Fruit fly (Drosophila melanogaster) whole organism, embryonic: Measurements from ENCODE around the gene CG1785.

ENCODE experiments used
- Adf1 ChIP-seq: fragments of 200-800 bp; sonication (Bioruptor generic); IDR thresholded peaks from 2 replicates; pipeline ENCODE4 v1.3.6; 2022; ENCODE audit warnings: missing biosample characterization, missing genetic modification characterization
- Antp ChIP-seq: fragments of 200-800 bp; sonication (Bioruptor generic); optimal IDR thresholded peaks from 3 replicates; lab custom pipeline; 2016; ENCODE audit warnings: missing biosample characterization, missing genetic modification characterization
- Bdp1 ChIP-seq: fragments of 200-800 bp; sonication (Bioruptor generic); optimal IDR thresholded peaks from 3 replicates; lab custom pipeline; 2016; ENCODE audit warnings: missing biosample characterization, missing genetic modification characterization
- CG10462 ChIP-seq: fragments of 200-800 bp; sonication (Bioruptor generic); optimal IDR thresholded peaks from 2 replicates; lab custom pipeline; 2016; ENCODE audit warnings: missing biosample characterization, missing genetic modification characterization
- CG10565 ChIP-seq: fragments of 200-800 bp; sonication (Bioruptor generic); optimal IDR thresholded peaks from 3 replicates; lab custom pipeline; 2016; ENCODE audit warnings: missing biosample characterization, mild to moderate bottlenecking, missing genetic modification characterization
- CG13287 ChIP-seq: fragments of 200-800 bp; sonication (Bioruptor generic); IDR thresholded peaks from 2 replicates; pipeline ENCODE4 v1.3.6; 2022; ENCODE audit warnings: missing biosample characterization, missing genetic modification characterization; ENCODE audit not compliant: partially characterized antibody
- CG16779 ChIP-seq: fragments of 200-800 bp; sonication (Bioruptor generic); IDR thresholded peaks from 2 replicates; pipeline ENCODE4 v1.3.6; 2022; ENCODE audit warnings: missing biosample characterization, missing genetic modification characterization
- CG16863 ChIP-seq: fragments of 200-800 bp; sonication (Bioruptor generic); optimal IDR thresholded peaks from 3 replicates; lab custom pipeline; 2016; ENCODE audit warnings: missing biosample characterization, missing genetic modification characterization
- CG17385 ChIP-seq: fragments of 200-800 bp; sonication (Bioruptor generic); optimal IDR thresholded peaks from 3 replicates; lab custom pipeline; 2018; ENCODE audit warnings: missing biosample characterization, mild to moderate bottlenecking, missing genetic modification characterization
- CG17612 ChIP-seq: fragments of 200-800 bp; sonication (Bioruptor generic); IDR thresholded peaks from 2 replicates; pipeline ENCODE4 v1.3.6; 2022; ENCODE audit warnings: missing biosample characterization, missing genetic modification characterization
- CG17912 ChIP-seq: fragments of 200-800 bp; sonication (Bioruptor generic); optimal IDR thresholded peaks from 2 replicates; lab custom pipeline; 2018; ENCODE audit warnings: missing biosample characterization, mild to moderate bottlenecking, missing genetic modification characterization
- CG3726 ChIP-seq: fragments of 200-800 bp; sonication (Bioruptor generic); IDR thresholded peaks from 3 replicates; pipeline ENCODE4, ENCODE4 v1.3.6; 2022; ENCODE audit warnings: missing biosample characterization, missing genetic modification characterization
- CG42726 ChIP-seq: fragments of 200-800 bp; sonication (Bioruptor generic); IDR thresholded peaks from 2 replicates; pipeline ENCODE4 v1.3.6; 2022; ENCODE audit warnings: missing biosample characterization, missing genetic modification characterization; ENCODE audit not compliant: partially characterized antibody
- CG4854 ChIP-seq: fragments of 200-800 bp; sonication (Bioruptor generic); optimal IDR thresholded peaks from 2 replicates; lab custom pipeline; 2016; ENCODE audit warnings: missing biosample characterization, missing genetic modification characterization, inconsistent platforms
- CG8944 ChIP-seq: fragments of 200-800 bp; sonication (Bioruptor generic); optimal IDR thresholded peaks from 3 replicates; lab custom pipeline; 2016; ENCODE audit warnings: missing biosample characterization, missing genetic modification characterization
- Ets65A ChIP-seq: fragments of 200-800 bp; sonication (Bioruptor generic); peaks from one replicate; lab custom pipeline; 2016; ENCODE audit warnings: missing biosample characterization, missing genetic modification characterization
- Gsc ChIP-seq: fragments of 200-800 bp; sonication (Bioruptor generic); IDR thresholded peaks from 2 replicates; pipeline ENCODE4 v1.3.6; 2022; ENCODE audit warnings: missing biosample characterization, missing genetic modification characterization
- Hr51 ChIP-seq, 2 experiments: fragments of 200-800 bp; sonication (Bioruptor generic); optimal IDR thresholded peaks; 2 replicates in 1 of 2; 3 replicates in 1 of 2; lab custom pipeline; 2016 to 2018; ENCODE audit warnings: missing biosample characterization in 2 of 2, missing genetic modification characterization in 2 of 2, mild to moderate bottlenecking in 1 of 2, moderate library complexity in 1 of 2
- Med ChIP-seq: fragments of 200-800 bp; sonication (Bioruptor generic); peaks from one replicate; lab custom pipeline; 2016; ENCODE audit warnings: missing biosample characterization, missing genetic modification characterization, mild to moderate bottlenecking, inconsistent platforms, moderate library complexity
- Mes4 ChIP-seq: fragments of 200-800 bp; sonication (Bioruptor generic); optimal IDR thresholded peaks from 2 replicates; lab custom pipeline; 2016; ENCODE audit warnings: missing biosample characterization, missing genetic modification characterization
- Mrtf ChIP-seq: fragments of 200-800 bp; sonication (Bioruptor generic); IDR thresholded peaks from 3 replicates; pipeline ENCODE4 v1.3.6; 2022; ENCODE audit warnings: missing biosample characterization, missing genetic modification characterization
- Nf-YB ChIP-seq: fragments of 200-800 bp; sonication (Bioruptor generic); optimal IDR thresholded peaks from 3 replicates; lab custom pipeline; 2019; ENCODE audit warnings: missing biosample characterization, mild to moderate bottlenecking, missing genetic modification characterization, moderate library complexity
- Oaz ChIP-seq: fragments of 200-800 bp; sonication (Bioruptor generic); IDR thresholded peaks from 2 replicates; pipeline ENCODE4 v1.3.6; 2022; ENCODE audit warnings: missing biosample characterization, missing genetic modification characterization
- Ravus ChIP-seq: fragments of 200-800 bp; sonication (Bioruptor generic); IDR thresholded peaks from 2 replicates; pipeline ENCODE4 v1.3.6; 2022; ENCODE audit warnings: missing biosample characterization, missing genetic modification characterization
- Scr ChIP-seq: fragments of 200-800 bp; sonication (Bioruptor generic); IDR thresholded peaks from 2 replicates; pipeline ENCODE4 v1.3.6; 2022; ENCODE audit warnings: missing biosample characterization, missing genetic modification characterization; ENCODE audit not compliant: partially characterized antibody
- Spps ChIP-seq: fragments of 200-800 bp; sonication (Bioruptor generic); optimal IDR thresholded peaks from 2 replicates; lab custom pipeline; 2018; ENCODE audit warnings: missing biosample characterization, mild to moderate bottlenecking, missing genetic modification characterization
- ash1 ChIP-seq: fragments of 200-800 bp; sonication (Bioruptor generic); optimal IDR thresholded peaks from 2 replicates; lab custom pipeline; 2018; ENCODE audit warnings: missing biosample characterization, mild to moderate bottlenecking, missing genetic modification characterization
- ato ChIP-seq: fragments of 200-800 bp; sonication (Bioruptor generic); IDR thresholded peaks from 2 replicates; pipeline ENCODE4 v1.3.6; 2022; ENCODE audit warnings: missing biosample characterization, missing genetic modification characterization; ENCODE audit not compliant: partially characterized antibody
- bigmax ChIP-seq: fragments of 200-800 bp; sonication (Bioruptor generic); optimal IDR thresholded peaks from 2 replicates; lab custom pipeline; 2018; ENCODE audit warnings: missing biosample characterization, mild to moderate bottlenecking, missing genetic modification characterization
- cad ChIP-seq: fragments of >200 bp; optimal IDR thresholded peaks from 2 replicates; lab custom pipeline; 2017; ENCODE audit warnings: missing biosample characterization, missing genetic modification characterization
- chinmo ChIP-seq: fragments of 200-800 bp; sonication (Bioruptor generic); IDR thresholded peaks from 4 replicates; pipeline ENCODE4 v1.3.6; 2022; ENCODE audit warnings: missing biosample characterization, missing genetic modification characterization; ENCODE audit not compliant: partially characterized antibody
- ems ChIP-seq: fragments of 200-800 bp; sonication (Bioruptor generic); optimal IDR thresholded peaks from 3 replicates; lab custom pipeline; 2016; ENCODE audit warnings: missing biosample characterization, missing genetic modification characterization
- fd102C ChIP-seq: fragments of 200-800 bp; sonication (Bioruptor generic); optimal IDR thresholded peaks from 2 replicates; lab custom pipeline; 2018; ENCODE audit warnings: missing biosample characterization, mild to moderate bottlenecking, missing genetic modification characterization, moderate library complexity
- grn ChIP-seq: fragments of 200-800 bp; sonication (Bioruptor generic); optimal IDR thresholded peaks from 3 replicates; lab custom pipeline; 2017; ENCODE audit warnings: missing biosample characterization, missing genetic modification characterization
- gsb-n ChIP-seq: fragments of 200-800 bp; sonication (Bioruptor generic); optimal IDR thresholded peaks from 3 replicates; lab custom pipeline; 2018; ENCODE audit warnings: missing biosample characterization, mild to moderate bottlenecking, missing genetic modification characterization
- hbn ChIP-seq: fragments of 200-800 bp; sonication (Bioruptor generic); IDR thresholded peaks from 2 replicates; pipeline ENCODE4 v1.3.6; 2022; ENCODE audit warnings: missing biosample characterization, missing genetic modification characterization; ENCODE audit not compliant: partially characterized antibody
- her ChIP-seq: fragments of 200-800 bp; sonication (Bioruptor generic); optimal IDR thresholded peaks from 2 replicates; lab custom pipeline; 2016; ENCODE audit warnings: missing biosample characterization, missing genetic modification characterization
- lola ChIP-seq, 3 experiments: fragments of >200 bp in 2 of 3; fragments of 200-800 bp in 1 of 3; sonication (Bioruptor generic) in 1 of 3; optimal IDR thresholded peaks; 2 replicates each; lab custom pipeline; 2017 to 2019; ENCODE audit warnings: missing biosample characterization in 3 of 3, missing genetic modification characterization in 3 of 3, mild to moderate bottlenecking in 1 of 3, moderate library complexity in 1 of 3
- lov ChIP-seq, 2 experiments: fragments of 200-800 bp in 1 of 2; fragments of >200 bp in 1 of 2; sonication (Bioruptor generic) in 1 of 2; IDR thresholded peaks in 1 of 2; optimal IDR thresholded peaks in 1 of 2; 2 replicates in 1 of 2; 3 replicates in 1 of 2; pipeline versions ENCODE4 v1.3.6 to Lab custom; 2017 to 2022; ENCODE audit warnings: missing biosample characterization in 1 of 2, missing genetic modification characterization in 1 of 2
- oc ChIP-seq: fragments of 200-800 bp; sonication (Bioruptor generic); optimal IDR thresholded peaks from 2 replicates; lab custom pipeline; 2018; ENCODE audit warnings: missing biosample characterization, mild to moderate bottlenecking, missing genetic modification characterization, moderate library complexity
- org-1 ChIP-seq: fragments of 200-800 bp; sonication (Bioruptor generic); optimal IDR thresholded peaks from 2 replicates; lab custom pipeline; 2017; ENCODE audit warnings: missing biosample characterization, missing genetic modification characterization
- pb ChIP-seq: fragments of 200-800 bp; sonication (Bioruptor generic); optimal IDR thresholded peaks from 3 replicates; lab custom pipeline; 2016; ENCODE audit warnings: missing biosample characterization, missing genetic modification characterization
- pita ChIP-seq: fragments of 200-800 bp; sonication (Bioruptor generic); optimal IDR thresholded peaks from 2 replicates; lab custom pipeline; 2017; ENCODE audit warnings: missing biosample characterization, mild to moderate bottlenecking, missing genetic modification characterization
- pum ChIP-seq: fragments of 200-800 bp; sonication (Bioruptor generic); optimal IDR thresholded peaks from 2 replicates; lab custom pipeline; 2016; ENCODE audit warnings: missing biosample characterization, missing genetic modification characterization
- repo ChIP-seq: fragments of 200-800 bp; sonication (Bioruptor generic); optimal IDR thresholded peaks from 2 replicates; lab custom pipeline; 2016; ENCODE audit warnings: missing biosample characterization, missing genetic modification characterization
- row ChIP-seq: fragments of 200-800 bp; sonication (Bioruptor generic); IDR thresholded peaks from 3 replicates; pipeline ENCODE4 v1.3.6; 2022; ENCODE audit warnings: missing biosample characterization, missing genetic modification characterization
- sqz ChIP-seq: fragments of 200-800 bp; sonication (Bioruptor generic); optimal IDR thresholded peaks from 3 replicates; lab custom pipeline; 2018; ENCODE audit warnings: missing biosample characterization, mild to moderate bottlenecking, missing genetic modification characterization
- sug ChIP-seq: fragments of 200-800 bp; optimal IDR thresholded peaks from 2 replicates; lab custom pipeline; 2019; ENCODE audit warnings: missing biosample characterization, mild to moderate bottlenecking, missing genetic modification characterization, moderate library complexity
- twi ChIP-seq: fragments of 200-800 bp; optimal IDR thresholded peaks from 2 replicates; lab custom pipeline; 2019; ENCODE audit warnings: missing biosample characterization, mild to moderate bottlenecking, missing genetic modification characterization, moderate library complexity
- vvl ChIP-seq: fragments of 200-800 bp; sonication (Bioruptor generic); IDR thresholded peaks from 2 replicates; pipeline ENCODE4 v1.3.6; 2022; ENCODE audit warnings: missing biosample characterization, missing genetic modification characterization
- z ChIP-seq: fragments of 200-800 bp; sonication (Bioruptor generic); IDR thresholded peaks from 3 replicates; pipeline ENCODE4 v1.3.6; 2022; ENCODE audit warnings: missing biosample characterization, missing genetic modification characterization

CG1785 gene

DNA sequence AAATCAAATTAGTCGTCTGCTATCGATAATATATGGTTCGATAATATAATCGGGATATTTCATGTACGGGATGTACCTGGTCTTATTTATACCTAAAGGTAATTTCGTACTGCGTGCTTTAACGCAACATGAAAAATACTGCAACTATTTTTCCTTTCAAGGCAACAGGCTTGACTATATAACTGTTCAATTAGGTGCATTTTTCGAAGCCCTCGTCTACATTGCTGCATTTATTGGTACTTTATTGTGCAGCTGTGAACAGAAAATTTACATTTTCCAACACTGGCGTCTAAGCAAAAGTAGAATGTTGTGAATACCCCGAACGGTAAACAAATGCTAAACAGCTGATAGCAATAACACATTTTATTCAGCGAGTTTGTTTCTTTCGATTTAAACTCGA is 24.7 kb upstream of the CG1785 start, which contains the start of the genes Ppt1 and Ogg1 (continued):
- TF ChIP-seq hbn (GFP tag; lab: Robert Waterston, UW) (peak; percentile 45; the same call in 1 of the 2 replicates), Adf1 (GFP tag; lab: Robert Waterston, UW) (no peak), Scr (peak; percentile 60), CG13287 (GFP tag; lab: Robert Waterston, UW) (peak; percentile 73), Ravus (GFP tag; lab: Robert Waterston, UW) (no peak), CG17612 (GFP tag; lab: Robert Waterston, UW) (no peak), pita (no peak), Nf-YB (GFP tag; lab: Kevin White, UChicago) (peak; percentile 8), CG3726 (no peak), CG8944 (GFP tag; lab: Kevin White, UChicago) (peak; percentile 54), twi (tag; lab: Kevin White, UChicago) (peak; percentile 30), sug (peak; percentile 60), Ets65A (peak; percentile 93), Antp (GFP tag; lab: Kevin White, UChicago) (peak; percentile 45), CG16863 (peak; percentile 52), lola (GFP tag; optimal IDR thresholded peaks at IDR 0.05; lab: Kevin White, UChicago) (peak in 1 of 3 experiments; percentile 43), sqz (peak; percentile 8), Mes4 (peak; percentile 17), Bdp1 (GFP tag; lab: Kevin White, UChicago) (no peak), fd102C (no peak), Hr51 (GFP tag; optimal IDR thresholded peaks at IDR 0.05; lab: Kevin White, UChicago) (peak; percentile 38), ems (GFP tag; lab: Kevin White, UChicago) (peak; percentile 32), z (GFP tag; lab: Robert Waterston, UW) (no peak), CG42726 (no peak), repo (GFP tag; lab: Kevin White, UChicago) (no peak), CG17385 (peak; percentile 35), Mrtf (peak; percentile 23; the same call in 1 of the 3 replicates), CG16779 (no peak), CG10565 (GFP tag; lab: Kevin White, UChicago) (no peak), ash1 (GFP tag; lab: Kevin White, UChicago) (no peak), CG4854 (GFP tag; lab: Kevin White, UChicago) (peak; percentile 32), cad (GFP tag; lab: Kevin White, UChicago) (no peak), pb (GFP tag; lab: Kevin White, UChicago) (no peak), lov (optimal IDR thresholded peaks at IDR 0.05; lab: Kevin White, UChicago) (no peak), lov (GFP tag; IDR thresholded peaks at IDR 0.05; lab: Robert Waterston, UW) (no peak), chinmo (no peak), Oaz (GFP tag; lab: Robert Waterston, UW) (no peak), ato (GFP tag; lab: Robert Waterston, UW) (no peak), Gsc (GFP tag; lab: Robert Waterston, UW) (no peak), org-1 (GFP tag; lab: Kevin White, UChicago) (no peak), oc (tag; lab: Kevin White, UChicago) (no peak), Spps (tag; lab: Kevin White, UChicago) (no peak), vvl (peak; percentile 70), CG10462 (GFP tag; lab: Kevin White, UChicago) (peak; percentile 22), grn (GFP tag; lab: Kevin White, UChicago) (no peak), pum (GFP tag; lab: Kevin White, UChicago) (peak; percentile 60), her (GFP tag; lab: Kevin White, UChicago) (peak; percentile 66), gsb-n (tag; lab: Kevin White, UChicago) (no peak), CG17912 (GFP tag; lab: Kevin White, UChicago) (no peak), Med (GFP tag; lab: Kevin White, UChicago) (peak; percentile 95), row (GFP tag; lab: Robert Waterston, UW) (peak; percentile 89), bigmax (GFP tag; lab: Kevin White, UChicago) (no peak)
